Worm (Caenorhabditis elegans) whole organism, L2 larva: ENCODE results near the gene C06E1.7.

ENCODE experiments used
- F13H6.1 ChIP-seq: sonication (generic microtip); optimal IDR thresholded peaks from 2 replicates; lab custom pipeline; 2016; ENCODE audit warnings: missing genetic modification characterization, missing compliant biosample characterization
- Y55F3AM.14 ChIP-seq: fragments of 200-800 bp; sonication (Bioruptor generic); optimal IDR thresholded peaks from 2 replicates; lab custom pipeline; 2018; ENCODE audit warnings: mild to moderate bottlenecking, missing genetic modification characterization, missing compliant biosample characterization
- aly-2 ChIP-seq: fragments of 150-350 bp; optimal IDR thresholded peaks from 2 replicates; lab custom pipeline; 2014; ENCODE audit warnings: missing biosample characterization, missing genetic modification characterization
- ama-1 ChIP-seq: fragments of 150-350 bp; optimal IDR thresholded peaks from 2 replicates; lab custom pipeline; 2018; ENCODE audit warnings: inconsistent platforms
- elt-1 ChIP-seq: fragments of 150-350 bp; optimal IDR thresholded peaks from 2 replicates; lab custom pipeline; 2014; ENCODE audit warnings: missing biosample characterization, missing genetic modification characterization
- lsy-2 ChIP-seq, 2 experiments: fragments of 150-350 bp in 1 of 2; sonication (generic microtip) in 1 of 2; optimal IDR thresholded peaks; 2 replicates each; lab custom pipeline; 2014 to 2017; ENCODE audit warnings: missing biosample characterization in 2 of 2, missing genetic modification characterization in 2 of 2
- nhr-6 ChIP-seq: fragments of 150-350 bp; optimal IDR thresholded peaks from 2 replicates; lab custom pipeline; 2014; ENCODE audit warnings: missing biosample characterization, missing genetic modification characterization
- sma-3 ChIP-seq: sonication (generic microtip); optimal IDR thresholded peaks from 2 replicates; lab custom pipeline; 2016; ENCODE audit warnings: missing genetic modification reagents, missing genetic modification characterization, missing compliant biosample characterization
- snpc-4 ChIP-seq: fragments of 150-350 bp; optimal IDR thresholded peaks from 2 replicates; lab custom pipeline; 2014; ENCODE audit warnings: missing biosample characterization, missing genetic modification characterization
- unc-62 ChIP-seq: fragments of 150-350 bp; optimal IDR thresholded peaks from 2 replicates; lab custom pipeline; 2014; ENCODE audit warnings: missing biosample characterization, missing genetic modification reagents, missing genetic modification characterization

DNA sequence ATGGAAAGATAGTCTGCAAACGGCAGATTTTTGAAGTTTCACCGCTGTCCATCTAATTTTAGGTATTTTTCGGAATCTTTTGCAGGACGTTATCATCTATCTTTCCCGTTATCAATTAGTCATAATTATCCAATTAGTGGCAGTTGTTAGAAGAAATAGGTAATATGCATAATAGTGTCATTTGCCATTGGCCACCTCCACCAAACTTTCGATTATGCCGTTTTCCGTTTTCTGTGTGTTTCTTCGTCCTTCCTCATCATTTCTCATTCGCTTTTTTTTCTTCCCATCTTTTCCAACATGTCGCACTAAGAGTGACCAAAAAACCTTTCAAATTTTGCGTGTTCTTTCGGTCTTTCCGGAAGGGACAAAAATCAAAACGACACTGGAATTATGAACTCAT lies 29.1 kb downstream of the C06E1.7 start:
- no peak for TF ChIP-seq F13H6.1 (tag; lab: Kevin White, UChicago)
- no peak for TF ChIP-seq ama-1 (lab: Kevin White, UChicago)
- no peak for TF ChIP-seq snpc-4
- TF ChIP-seq sma-3 (GFP tag; lab: Kevin White, UChicago) = no peak
- TF ChIP-seq Y55F3AM.14 (GFP tag; lab: Kevin White, UChicago) = no peak
- no peak for TF ChIP-seq lsy-2 (tag; optimal IDR thresholded peaks at IDR 0.05; lab: Kevin White, UChicago)
- no peak for TF ChIP-seq aly-2 (tag; lab: Kevin White, UChicago)
- no peak for TF ChIP-seq elt-1 (tag; lab: Kevin White, UChicago)
- no peak for TF ChIP-seq nhr-6
- TF ChIP-seq unc-62 (GFP tag; lab: Kevin White, UChicago) = no peak
